Worm (Caenorhabditis elegans) whole organism, mixed stage, embryonic: ENCODE measurements around the gene mtp-18.

ENCODE experiments used
- M03D4.4 ChIP-seq: sonication (generic microtip); optimal IDR thresholded peaks from 2 replicates; lab custom pipeline; 2017; ENCODE audit warnings: mild to moderate bottlenecking, missing genetic modification characterization, missing compliant biosample characterization
- bed-3 ChIP-seq: fragments of 200-800 bp; sonication (Bioruptor generic); optimal IDR thresholded peaks from 3 replicates; lab custom pipeline; 2018; ENCODE audit warnings: mild to moderate bottlenecking, missing genetic modification characterization, moderate library complexity, missing compliant biosample characterization
- blmp-1 ChIP-seq: fragments of 150-350 bp; optimal IDR thresholded peaks from 2 replicates; lab custom pipeline; 2014; ENCODE audit warnings: missing biosample characterization, missing genetic modification characterization
- ceh-39 ChIP-seq: fragments of 150-350 bp; optimal IDR thresholded peaks from 2 replicates; lab custom pipeline; 2014; ENCODE audit warnings: missing biosample characterization, missing genetic modification characterization
- ceh-43 ChIP-seq: fragments of 200-800 bp; sonication (Bioruptor generic); optimal IDR thresholded peaks from 2 replicates; lab custom pipeline; 2018; ENCODE audit warnings: mild to moderate bottlenecking, missing genetic modification characterization, moderate library complexity, missing compliant biosample characterization
- ceh-83 ChIP-seq: fragments of 200-800 bp; sonication (Bioruptor generic); optimal IDR thresholded peaks from 2 replicates; lab custom pipeline; 2018; ENCODE audit warnings: mild to moderate bottlenecking, missing genetic modification characterization, missing compliant biosample characterization
- ces-1 ChIP-seq: fragments of 150-350 bp; optimal IDR thresholded peaks from 2 replicates; lab custom pipeline; 2014; ENCODE audit warnings: missing biosample characterization, missing genetic modification reagents, missing genetic modification characterization
- cnd-1 ChIP-seq: fragments of 200-800 bp; sonication (Bioruptor generic); optimal IDR thresholded peaks from 2 replicates; lab custom pipeline; 2018; ENCODE audit warnings: mild to moderate bottlenecking, missing genetic modification characterization, missing compliant biosample characterization
- elt-1 ChIP-seq: sonication (generic microtip); optimal IDR thresholded peaks from 2 replicates; lab custom pipeline; 2017; ENCODE audit warnings: missing genetic modification characterization, mild to moderate bottlenecking, missing compliant biosample characterization, antibody characterized with exemption, moderate library complexity, borderline replicate concordance; ENCODE audit not compliant: insufficient read depth
- flh-1 ChIP-seq: fragments of 200-800 bp; sonication (Bioruptor generic); optimal IDR thresholded peaks from 2 replicates; lab custom pipeline; 2018; ENCODE audit warnings: mild to moderate bottlenecking, missing genetic modification characterization, moderate library complexity, missing compliant biosample characterization
- ham-2 ChIP-seq: fragments of 200-800 bp; sonication (Bioruptor generic); optimal IDR thresholded peaks from 2 replicates; lab custom pipeline; 2018; ENCODE audit warnings: mild to moderate bottlenecking, missing genetic modification characterization, missing compliant biosample characterization
- hlh-1 ChIP-seq: fragments of 150-350 bp; optimal IDR thresholded peaks from 2 replicates; lab custom pipeline; 2014; ENCODE audit warnings: missing biosample characterization, missing genetic modification reagents, missing genetic modification characterization
- lin-13 ChIP-seq: fragments of 150-350 bp; optimal IDR thresholded peaks from 2 replicates; lab custom pipeline; 2014; ENCODE audit warnings: missing biosample characterization, missing genetic modification characterization
- lin-32 ChIP-seq: fragments of 200-800 bp; sonication (Bioruptor generic); optimal IDR thresholded peaks from 2 replicates; lab custom pipeline; 2018; ENCODE audit warnings: mild to moderate bottlenecking, missing genetic modification characterization, missing compliant biosample characterization
- lsy-2 ChIP-seq: fragments of 150-350 bp; optimal IDR thresholded peaks from 2 replicates; lab custom pipeline; 2014; ENCODE audit warnings: missing biosample characterization, missing genetic modification characterization
- mab-5 ChIP-seq: fragments of 150-350 bp; optimal IDR thresholded peaks from 2 replicates; lab custom pipeline; 2014; ENCODE audit warnings: missing biosample characterization, missing genetic modification characterization
- mep-1 ChIP-seq: fragments of 150-350 bp; optimal IDR thresholded peaks from 2 replicates; lab custom pipeline; 2017; ENCODE audit warnings: missing biosample characterization, missing genetic modification reagents, missing genetic modification characterization, inconsistent platforms
- mls-2 ChIP-seq: sonication (generic microtip); optimal IDR thresholded peaks from 2 replicates; lab custom pipeline; 2016; ENCODE audit warnings: mild to moderate bottlenecking, missing genetic modification characterization, moderate library complexity, missing compliant biosample characterization
- nhr-12 ChIP-seq: fragments of 150-350 bp; optimal IDR thresholded peaks from 2 replicates; lab custom pipeline; 2014; ENCODE audit warnings: missing biosample characterization, missing genetic modification characterization
- nhr-2 ChIP-seq: fragments of 150-350 bp; optimal IDR thresholded peaks from 2 replicates; lab custom pipeline; 2014; ENCODE audit warnings: missing biosample characterization, missing genetic modification characterization
- nhr-237 ChIP-seq: fragments of 150-350 bp; optimal IDR thresholded peaks from 2 replicates; lab custom pipeline; 2014; ENCODE audit warnings: missing biosample characterization, missing genetic modification characterization
- nhr-76 ChIP-seq: sonication (generic microtip); optimal IDR thresholded peaks from 2 replicates; lab custom pipeline; 2017; ENCODE audit warnings: missing biosample characterization, missing genetic modification characterization
- pha-4 ChIP-seq: fragments of 150-350 bp; optimal IDR thresholded peaks from 2 replicates; lab custom pipeline; 2018; ENCODE audit warnings: missing biosample characterization, missing genetic modification reagents, missing genetic modification characterization
- sem-2 ChIP-seq: fragments of 200-800 bp; sonication (Bioruptor generic); optimal IDR thresholded peaks from 2 replicates; lab custom pipeline; 2018; ENCODE audit warnings: mild to moderate bottlenecking, missing genetic modification characterization, missing compliant biosample characterization
- tbx-8 ChIP-seq: fragments of 200-800 bp; sonication (Bioruptor generic); optimal IDR thresholded peaks from 2 replicates; lab custom pipeline; 2018; ENCODE audit warnings: mild to moderate bottlenecking, missing genetic modification characterization, moderate library complexity, missing compliant biosample characterization
- unc-120 ChIP-seq: sonication (generic microtip); optimal IDR thresholded peaks from 2 replicates; lab custom pipeline; 2017; ENCODE audit warnings: missing genetic modification characterization, missing compliant biosample characterization; ENCODE audit not compliant: poor library complexity, severe bottlenecking
- unc-39 ChIP-seq: fragments of 150-350 bp; optimal IDR thresholded peaks from 2 replicates; lab custom pipeline; 2014; ENCODE audit warnings: missing biosample characterization, missing genetic modification characterization
- unc-62 ChIP-seq: fragments of 150-350 bp; optimal IDR thresholded peaks from 2 replicates; lab custom pipeline; 2014; ENCODE audit warnings: missing biosample characterization, missing genetic modification reagents, missing genetic modification characterization
- zip-8 ChIP-seq: fragments of 150-350 bp; optimal IDR thresholded peaks from 2 replicates; lab custom pipeline; 2014; ENCODE audit warnings: missing biosample characterization, missing genetic modification characterization
- ztf-11 ChIP-seq: fragments of 150-350 bp; optimal IDR thresholded peaks from 2 replicates; lab custom pipeline; 2014; ENCODE audit warnings: missing biosample characterization, missing genetic modification characterization

Gene mtp-18

DNA sequence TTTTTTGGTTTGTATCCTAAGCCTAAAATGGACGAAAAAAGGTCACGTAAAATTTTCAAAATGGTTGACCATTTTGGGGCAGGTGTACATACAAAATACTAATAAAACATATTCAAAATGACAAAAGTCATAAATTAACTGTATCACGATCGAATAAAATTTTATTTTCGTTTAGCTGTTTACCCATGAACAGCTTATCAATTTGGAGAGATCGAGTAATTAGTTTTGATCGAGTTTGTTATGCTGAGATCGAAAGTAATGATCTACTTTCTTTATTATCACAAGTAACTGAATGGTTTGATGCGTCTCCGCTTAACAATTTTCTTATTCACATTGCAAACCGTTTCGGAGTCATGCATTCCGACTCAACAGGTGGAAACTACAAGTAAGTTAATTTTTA is 18.4 kb downstream of the mtp-18 start, which contains the start of gene T13C5.10:
Gene T13C5.10, plus strand, starts transcription at position 301 of the 400 bp plus-strand sequence.
- TF ChIP-seq ceh-39 (tag; lab: Kevin White, UChicago): no peak
- TF ChIP-seq ceh-43 (GFP tag; lab: Kevin White, UChicago): no peak
- no peak for TF ChIP-seq mep-1 (tag; lab: Kevin White, UChicago)
- no peak for TF ChIP-seq mab-5 (tag; lab: Kevin White, UChicago)
- TF ChIP-seq nhr-2 (tag; lab: Kevin White, UChicago): no peak
- no peak for TF ChIP-seq mls-2
- no peak for TF ChIP-seq unc-120 (tag; lab: Kevin White, UChicago)
- TF ChIP-seq nhr-237 (tag; lab: Kevin White, UChicago): no peak

DNA sequence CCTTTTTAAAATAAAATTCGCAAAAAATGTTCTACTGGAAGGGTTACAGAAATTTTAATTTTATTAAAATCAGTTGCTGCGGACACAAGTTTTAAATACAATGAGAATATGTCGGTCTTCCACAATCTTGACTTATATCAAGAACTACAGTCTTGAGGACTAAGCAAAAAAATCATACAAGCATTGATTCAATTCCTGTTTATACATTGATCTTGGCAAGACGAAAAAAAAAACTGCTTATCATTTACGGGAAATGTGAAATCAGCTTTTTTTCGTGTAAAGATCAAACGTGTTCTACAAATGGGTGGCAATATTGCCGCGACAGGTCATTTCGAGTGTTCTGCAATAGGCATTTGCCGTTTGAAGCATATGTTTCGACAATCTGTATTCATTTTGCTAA is 21.5 kb downstream of the mtp-18 start, which contains the start of gene T13C5.2:
Gene T13C5.2, plus strand, starts transcription at position 301 of the 400 bp plus-strand sequence.
- no peak for TF ChIP-seq lsy-2 (tag; lab: Kevin White, UChicago)
- TF ChIP-seq ceh-43 (GFP tag; lab: Kevin White, UChicago): no peak

DNA sequence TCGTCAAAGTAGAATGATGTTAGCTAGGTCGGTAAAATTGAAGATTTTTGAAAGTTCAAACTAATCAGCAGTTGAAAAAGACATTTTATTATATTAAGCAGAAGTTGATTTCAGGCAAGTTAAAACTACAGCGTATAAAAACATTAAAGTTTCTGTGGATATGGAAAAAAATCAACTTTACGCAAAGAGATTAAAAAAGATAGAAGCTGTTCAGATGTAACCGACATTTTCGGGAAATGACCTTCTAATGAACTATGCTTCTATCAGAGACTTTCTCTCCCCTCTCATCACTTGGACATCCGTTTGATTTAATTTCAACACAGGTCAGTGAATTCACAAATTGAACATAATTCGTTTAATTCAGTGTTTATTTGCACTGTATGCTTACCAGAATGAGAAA is 25.9 kb downstream of the mtp-18 start, which contains the start of gene T13C5.7:
Gene T13C5.7, plus strand, starts transcription at position 301 of the 400 bp plus-strand sequence.
- TF ChIP-seq ceh-39 (tag; lab: Kevin White, UChicago) (no peak), ham-2 (GFP tag; lab: Kevin White, UChicago) (no peak), pha-4 (tag; lab: Kevin White, UChicago) (no peak), lin-32 (no peak), M03D4.4 (tag; lab: Kevin White, UChicago) (no peak), tbx-8 (no peak), nhr-12 (no peak), ces-1 (GFP tag; lab: Kevin White, UChicago) (no peak), sem-2 (GFP tag; lab: Kevin White, UChicago) (no peak), flh-1 (GFP tag; lab: Kevin White, UChicago) (no peak), unc-62 (GFP tag; lab: Kevin White, UChicago) (no peak), ztf-11 (tag; lab: Kevin White, UChicago) (no peak), mls-2 (no peak), unc-120 (tag; lab: Kevin White, UChicago) (no peak), hlh-1 (no peak)

DNA sequence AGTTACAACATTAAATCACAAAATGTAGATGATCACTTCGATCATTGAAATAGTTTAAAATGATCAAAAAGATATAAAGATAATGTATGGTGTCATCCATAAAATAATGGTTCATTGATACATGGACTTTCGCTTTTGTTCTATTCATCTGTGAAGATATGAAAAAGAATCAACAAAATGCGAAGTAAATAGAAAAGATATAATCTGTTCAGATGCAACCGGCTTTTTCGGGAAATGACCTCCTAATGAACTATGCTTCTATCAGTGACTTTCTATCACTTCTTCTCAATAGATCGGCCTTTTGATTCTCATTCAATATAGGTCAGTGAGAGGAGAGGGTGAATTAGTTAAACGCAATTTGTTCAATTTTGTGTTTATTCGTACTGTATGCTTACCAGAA is 27.2 kb downstream of the mtp-18 start:
- TF ChIP-seq blmp-1 (tag; lab: Kevin White, UChicago): peak; percentile 73
- TF ChIP-seq nhr-12: no peak

DNA sequence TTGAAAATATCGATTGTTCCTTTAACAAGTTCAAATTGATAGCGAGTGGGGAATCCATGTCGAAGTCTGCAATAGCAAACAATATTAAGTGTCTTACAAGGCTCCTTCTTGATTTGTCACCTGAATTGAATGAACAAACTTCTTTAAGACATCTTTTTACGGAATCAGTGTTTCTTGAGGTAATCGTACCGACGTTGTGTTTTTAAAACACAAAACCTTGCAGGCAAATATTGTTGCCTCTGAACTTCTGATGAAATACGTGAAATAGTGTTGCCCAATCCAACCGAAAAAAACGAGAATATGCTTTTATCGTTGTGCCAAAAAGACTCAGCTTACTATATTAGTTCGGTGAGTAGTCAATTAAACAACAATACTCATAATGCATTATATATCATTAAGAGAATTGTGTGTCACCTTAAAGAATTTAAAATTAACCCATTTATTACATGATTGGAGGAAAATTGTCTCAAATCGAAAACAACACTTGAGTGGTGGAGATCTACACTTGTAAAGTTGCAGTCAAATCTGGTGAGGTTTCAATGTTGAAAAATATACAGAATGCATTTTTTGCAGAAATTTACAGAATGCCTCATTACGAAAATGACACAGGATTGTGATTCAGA is 28.1 kb downstream of the mtp-18 start, which contains the start of the genes T25B2.4 and T13C5.3:
Gene T25B2.4, plus strand, starts transcription at position 301 of the 623 bp plus-strand sequence.
Gene T13C5.3, plus strand, starts transcription at position 573 of the 623 bp plus-strand sequence.
- no peak for TF ChIP-seq flh-1 (GFP tag; lab: Kevin White, UChicago)
- no peak for TF ChIP-seq lin-32
- TF ChIP-seq ztf-11 (tag; lab: Kevin White, UChicago): no peak
- TF ChIP-seq bed-3: no peak
- TF ChIP-seq M03D4.4 (tag; lab: Kevin White, UChicago): no peak
- no peak for TF ChIP-seq ceh-83
- TF ChIP-seq mls-2: no peak
- TF ChIP-seq nhr-12: no peak
- no peak for TF ChIP-seq lsy-2 (tag; lab: Kevin White, UChicago)
- TF ChIP-seq sem-2 (GFP tag; lab: Kevin White, UChicago): no peak
- TF ChIP-seq tbx-8: no peak
- TF ChIP-seq nhr-76 (tag; lab: Kevin White, UChicago): no peak
- TF ChIP-seq nhr-237 (tag; lab: Kevin White, UChicago): no peak
- TF ChIP-seq zip-8 (tag; lab: Kevin White, UChicago): no peak
- TF ChIP-seq blmp-1 (tag; lab: Kevin White, UChicago): no peak
- TF ChIP-seq unc-39 (tag; lab: Kevin White, UChicago): no peak
- TF ChIP-seq ceh-43 (GFP tag; lab: Kevin White, UChicago): no peak
- TF ChIP-seq unc-62 (GFP tag; lab: Kevin White, UChicago): no peak
- TF ChIP-seq ceh-39 (tag; lab: Kevin White, UChicago): no peak
- TF ChIP-seq, all 35 proteins: peak for 0

DNA sequence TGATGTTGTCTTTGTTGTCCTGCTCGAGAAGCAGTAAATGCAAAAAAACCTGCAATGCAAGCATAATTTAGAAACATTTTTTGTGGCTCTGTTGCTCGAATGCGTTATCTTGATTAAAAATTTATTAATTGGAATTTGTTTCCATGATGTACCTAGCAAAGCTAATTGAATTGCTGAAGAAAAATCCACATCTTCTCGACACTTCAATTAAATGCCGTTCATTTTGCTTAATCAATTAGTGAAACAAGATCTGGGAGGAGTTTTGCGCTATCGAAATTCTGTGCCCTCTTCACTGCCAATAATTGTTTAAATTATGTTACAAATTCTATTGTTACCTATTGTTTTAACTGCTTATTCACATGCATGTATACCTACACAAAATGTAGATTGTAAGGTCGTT is 30.4 kb downstream of the mtp-18 start, which contains the start of gene T25B2.3:
Gene T25B2.3, plus strand, starts transcription at position 301 of the 400 bp plus-strand sequence.
- TF ChIP-seq zip-8 (tag; lab: Kevin White, UChicago): no peak
- no peak for TF ChIP-seq nhr-76 (tag; lab: Kevin White, UChicago)
- no peak for TF ChIP-seq hlh-1
- no peak for TF ChIP-seq ces-1 (GFP tag; lab: Kevin White, UChicago)
- TF ChIP-seq lin-13 (tag; lab: Kevin White, UChicago): no peak
- no peak for TF ChIP-seq nhr-12
- TF ChIP-seq pha-4 (tag; lab: Kevin White, UChicago): no peak
- TF ChIP-seq unc-120 (tag; lab: Kevin White, UChicago): no peak
- no peak for TF ChIP-seq tbx-8
- no peak for TF ChIP-seq elt-1 (tag; lab: Kevin White, UChicago)
- no peak for TF ChIP-seq mls-2
- no peak for TF ChIP-seq ceh-43 (GFP tag; lab: Kevin White, UChicago)
- no peak for TF ChIP-seq M03D4.4 (tag; lab: Kevin White, UChicago)
- no peak for TF ChIP-seq lsy-2 (tag; lab: Kevin White, UChicago)
- no peak for TF ChIP-seq cnd-1 (tag; lab: Kevin White, UChicago)
- TF ChIP-seq blmp-1 (tag; lab: Kevin White, UChicago): no peak
- TF ChIP-seq ham-2 (GFP tag; lab: Kevin White, UChicago): no peak
- no peak for TF ChIP-seq bed-3
